Worm (Caenorhabditis elegans) whole organism, L3 larva: ENCODE data around the gene Y54G11A.17.

Source experiments
- R02D3.7 ChIP-seq: fragments of 150-350 bp; optimal IDR thresholded peaks from 2 replicates; lab custom pipeline; 2014; ENCODE audit warnings: missing biosample characterization, missing genetic modification characterization
- ZK546.5 ChIP-seq: sonication (generic microtip); optimal IDR thresholded peaks from 2 replicates; lab custom pipeline; 2017; ENCODE audit warnings: missing biosample characterization, missing genetic modification characterization
- aly-2 ChIP-seq: fragments of 150-350 bp; optimal IDR thresholded peaks from 2 replicates; lab custom pipeline; 2014; ENCODE audit warnings: missing biosample characterization, missing genetic modification characterization
- ama-1 ChIP-seq: fragments of 150-350 bp; optimal IDR thresholded peaks from 2 replicates; lab custom pipeline; 2018
- ceh-28 ChIP-seq: fragments of 150-350 bp; optimal IDR thresholded peaks from 2 replicates; lab custom pipeline; 2014; ENCODE audit warnings: missing biosample characterization, missing genetic modification reagents, missing genetic modification characterization
- ceh-82 ChIP-seq: fragments of 150-350 bp; optimal IDR thresholded peaks from 2 replicates; lab custom pipeline; 2014; ENCODE audit warnings: missing biosample characterization, missing genetic modification characterization
- daf-12 ChIP-seq: fragments of 150-350 bp; optimal IDR thresholded peaks from 2 replicates; lab custom pipeline; 2014; ENCODE audit warnings: missing biosample characterization, missing genetic modification reagents, missing genetic modification characterization
- egl-27 ChIP-seq: sonication (generic microtip); optimal IDR thresholded peaks from 4 replicates; lab custom pipeline; 2017; ENCODE audit warnings: missing biosample characterization, missing genetic modification reagents, missing genetic modification characterization
- elt-2 ChIP-seq: sonication (generic microtip); optimal IDR thresholded peaks from 2 replicates; lab custom pipeline; 2016; ENCODE audit warnings: missing genetic modification reagents, mild to moderate bottlenecking, missing genetic modification characterization, missing compliant biosample characterization
- elt-3 ChIP-seq, 3 experiments: fragments of 150-350 bp in 1 of 3; sonication (generic microtip) in 2 of 3; optimal IDR thresholded peaks; 2 replicates in 2 of 3; 4 replicates in 1 of 3; lab custom pipeline; 2014 to 2017; ENCODE audit warnings: missing biosample characterization in 3 of 3, missing genetic modification characterization in 3 of 3
- eor-1 ChIP-seq, 2 experiments: fragments of 150-350 bp; optimal IDR thresholded peaks; 2 replicates each; lab custom pipeline; 2014 to 2018; ENCODE audit warnings: missing biosample characterization in 2 of 2, missing genetic modification characterization in 2 of 2
- fkh-10 ChIP-seq: sonication (generic microtip); optimal IDR thresholded peaks from 2 replicates; lab custom pipeline; 2017; ENCODE audit warnings: missing biosample characterization, missing genetic modification reagents, missing genetic modification characterization
- fos-1 ChIP-seq: fragments of 150-350 bp; optimal IDR thresholded peaks from 2 replicates; lab custom pipeline; 2014; ENCODE audit warnings: missing biosample characterization, missing genetic modification characterization
- jun-1 ChIP-seq: fragments of 150-350 bp; optimal IDR thresholded peaks from 2 replicates; lab custom pipeline; 2014; ENCODE audit warnings: missing biosample characterization, missing genetic modification reagents, missing genetic modification characterization
- lin-15B ChIP-seq: fragments of 150-350 bp; optimal IDR thresholded peaks from 2 replicates; lab custom pipeline; 2014; ENCODE audit warnings: missing biosample characterization, missing genetic modification characterization
- lin-39 ChIP-seq: fragments of 150-350 bp; optimal IDR thresholded peaks from 2 replicates; lab custom pipeline; 2018; ENCODE audit warnings: missing biosample characterization, missing genetic modification reagents, missing genetic modification characterization
- lsy-12 ChIP-seq: sonication (generic microtip); optimal IDR thresholded peaks from 2 replicates; lab custom pipeline; 2016; ENCODE audit warnings: mild to moderate bottlenecking, missing genetic modification characterization, missing compliant biosample characterization
- mdl-1 ChIP-seq: fragments of 150-350 bp; optimal IDR thresholded peaks from 2 replicates; lab custom pipeline; 2014; ENCODE audit warnings: missing biosample characterization, missing genetic modification characterization
- mml-1 ChIP-seq: fragments of 150-350 bp; sonication (generic microtip); optimal IDR thresholded peaks from 3 replicates; lab custom pipeline; 2014; ENCODE audit warnings: missing biosample characterization, missing genetic modification characterization
- nfya-1 ChIP-seq: sonication (generic microtip); optimal IDR thresholded peaks from 2 replicates; lab custom pipeline; 2017; ENCODE audit warnings: missing genetic modification characterization, mild to moderate bottlenecking, missing compliant biosample characterization, antibody characterized with exemption, moderate library complexity; ENCODE audit not compliant: insufficient read depth
- nhr-11 ChIP-seq: fragments of 150-350 bp; optimal IDR thresholded peaks from 2 replicates; lab custom pipeline; 2014; ENCODE audit warnings: missing biosample characterization, missing genetic modification characterization
- nhr-12 ChIP-seq: fragments of 150-350 bp; optimal IDR thresholded peaks from 2 replicates; lab custom pipeline; 2014; ENCODE audit warnings: missing biosample characterization, missing genetic modification characterization
- nhr-25 ChIP-seq: sonication (generic microtip); optimal IDR thresholded peaks from 2 replicates; lab custom pipeline; 2017; ENCODE audit warnings: missing biosample characterization, missing genetic modification characterization
- nhr-28 ChIP-seq: fragments of 150-350 bp; optimal IDR thresholded peaks from 2 replicates; lab custom pipeline; 2014; ENCODE audit warnings: missing biosample characterization, missing genetic modification characterization
- nhr-43 ChIP-seq: sonication (generic microtip); optimal IDR thresholded peaks from 2 replicates; lab custom pipeline; 2016; ENCODE audit warnings: mild to moderate bottlenecking, missing genetic modification characterization, missing compliant biosample characterization; ENCODE audit not compliant: poor library complexity, severe bottlenecking
- nhr-67 ChIP-seq: fragments of 150-350 bp; optimal IDR thresholded peaks from 2 replicates; lab custom pipeline; 2014; ENCODE audit warnings: missing biosample characterization, missing genetic modification characterization
- nhr-76 ChIP-seq: fragments of 150-350 bp; sonication (generic microtip); optimal IDR thresholded peaks from 5 replicates; lab custom pipeline; 2014; ENCODE audit warnings: missing biosample characterization, missing genetic modification characterization
- nhr-77 ChIP-seq: fragments of 150-350 bp; optimal IDR thresholded peaks from 2 replicates; lab custom pipeline; 2014; ENCODE audit warnings: missing biosample characterization, missing genetic modification characterization
- pha-4 ChIP-seq: fragments of 150-350 bp; optimal IDR thresholded peaks from 2 replicates; lab custom pipeline; 2014; ENCODE audit warnings: missing biosample characterization, missing genetic modification reagents, missing genetic modification characterization
- skn-1 ChIP-seq: fragments of 150-350 bp; optimal IDR thresholded peaks from 2 replicates; lab custom pipeline; 2014; ENCODE audit warnings: missing biosample characterization, missing genetic modification characterization
- snpc-4 ChIP-seq: fragments of 150-350 bp; optimal IDR thresholded peaks from 2 replicates; lab custom pipeline; 2014; ENCODE audit warnings: missing biosample characterization, missing genetic modification characterization
- unc-39 ChIP-seq: sonication (generic microtip); optimal IDR thresholded peaks from 4 replicates; lab custom pipeline; 2017; ENCODE audit warnings: missing biosample characterization, missing genetic modification characterization
- unc-62 ChIP-seq: fragments of 150-350 bp; sonication (generic microtip); optimal IDR thresholded peaks from 4 replicates; lab custom pipeline; 2014; ENCODE audit warnings: missing biosample characterization, missing genetic modification reagents, missing genetic modification characterization
- zag-1 ChIP-seq: fragments of 150-350 bp; optimal IDR thresholded peaks from 2 replicates; lab custom pipeline; 2014; ENCODE audit warnings: missing biosample characterization, missing genetic modification characterization
- ztf-11 ChIP-seq: fragments of 150-350 bp; optimal IDR thresholded peaks from 2 replicates; lab custom pipeline; 2014; ENCODE audit warnings: missing biosample characterization, missing genetic modification characterization

The Y54G11A.17 gene

ce11 chrII:14321225-14321624 is 28.0 kb downstream of the Y54G11A.17 start:
- no peak for TF ChIP-seq skn-1
- TF ChIP-seq unc-62 (GFP tag; lab: Kevin White, UChicago) = no peak
- TF ChIP-seq R02D3.7 (tag; lab: Kevin White, UChicago) = no peak
- TF ChIP-seq fkh-10 (GFP tag; lab: Kevin White, UChicago) = no peak
- TF ChIP-seq ztf-11 (tag; lab: Kevin White, UChicago) = no peak
- no peak for TF ChIP-seq elt-2
- TF ChIP-seq unc-39 (tag; lab: Kevin White, UChicago) = no peak
- no peak for TF ChIP-seq pha-4 (tag; lab: Kevin White, UChicago)
- no peak for TF ChIP-seq fos-1 (tag; lab: Kevin White, UChicago)
- TF ChIP-seq eor-1 (tag; optimal IDR thresholded peaks at IDR 0.05; lab: Kevin White, UChicago) = no peak
- TF ChIP-seq daf-12 = no peak
- no peak for TF ChIP-seq zag-1 (tag; lab: Kevin White, UChicago)
- TF ChIP-seq egl-27 (tag; lab: Kevin White, UChicago) = no peak
- TF ChIP-seq nhr-11 (tag; lab: Kevin White, UChicago) = no peak
- TF ChIP-seq nhr-77 = no peak
- no peak for TF ChIP-seq nhr-43 (tag; lab: Kevin White, UChicago)
- TF ChIP-seq, all 47 proteins: peak for 0

- TF ChIP-seq skn-1 (no peak), lsy-12 (tag; lab: Kevin White, UChicago) (no peak), nhr-76 (no peak), nhr-67 (no peak), ceh-82 (tag; lab: Kevin White, UChicago) (no peak), ama-1 (lab: Kevin White, UChicago) (no peak), unc-39 (tag; lab: Kevin White, UChicago) (no peak), snpc-4 (tag; lab: Kevin White, UChicago) (no peak), zag-1 (tag; lab: Kevin White, UChicago) (no peak), mml-1 (tag; lab: Kevin White, UChicago) (no peak), eor-1 (tag; optimal IDR thresholded peaks at IDR 0.05; lab: Kevin White, UChicago) (no peak), lin-15B (tag; lab: Kevin White, UChicago) (no peak), nhr-25 (tag; lab: Kevin White, UChicago) (no peak), ZK546.5 (tag; lab: Kevin White, UChicago) (no peak), fos-1 (tag; lab: Kevin White, UChicago) (no peak), nhr-12 (tag; lab: Kevin White, UChicago) (no peak), nhr-77 (no peak), mdl-1 (tag; lab: Kevin White, UChicago) (no peak), unc-62 (GFP tag; lab: Kevin White, UChicago) (no peak)
These were observed 30.0 kb downstream of the Y54G11A.17 start for ce11 chrII:14319227-14319626.

ce11 chrII:14318027-14318426 is 31.2 kb downstream of the Y54G11A.17 start, which contains the start of gene Y54G11A.14:
Gene Y54G11A.14 (plus strand): TSS chrII:14318158.
- TF ChIP-seq jun-1 (tag; lab: Kevin White, UChicago) (no peak), nhr-43 (tag; lab: Kevin White, UChicago) (no peak), eor-1 (tag; optimal IDR thresholded peaks at IDR 0.05; lab: Kevin White, UChicago) (no peak), nfya-1 (no peak), nhr-25 (tag; lab: Kevin White, UChicago) (no peak), lin-39 (tag; lab: Kevin White, UChicago) (no peak), nhr-28 (tag; lab: Kevin White, UChicago) (no peak), ceh-28 (tag; lab: Kevin White, UChicago) (no peak)

- no peak for TF ChIP-seq pha-4 (tag; lab: Kevin White, UChicago)
- TF ChIP-seq aly-2 (tag; lab: Kevin White, UChicago) = no peak
- no peak for TF ChIP-seq elt-3 (tag; optimal IDR thresholded peaks at IDR 0.05; lab: Kevin White, UChicago)
These were observed 37.0 kb downstream of the Y54G11A.17 start for ce11 chrII:14312182-14312581.

- TF ChIP-seq jun-1 (tag; lab: Kevin White, UChicago) (no peak), pha-4 (tag; lab: Kevin White, UChicago) (peak; percentile 16), skn-1 (peak; percentile 5)
These were observed 37.7 kb downstream of the Y54G11A.17 start for ce11 chrII:14311537-14311936.
